Worm (Caenorhabditis elegans) whole organism, midembryonic: Measurements from ENCODE around the gene F44E5.1.

Source experiments
- flt-1 ChIP-seq: fragments of 200-800 bp; sonication (Bioruptor generic); IDR thresholded peaks from 2 replicates; pipeline ENCODE4 v1.3.6; 2022; ENCODE audit warnings: missing genetic modification characterization, missing compliant biosample characterization
- ref-1 ChIP-seq: fragments of 200-800 bp; sonication (Bioruptor generic); conservative IDR thresholded peaks from 2 replicates; pipeline ENCODE4 v1.3.6; 2022; ENCODE audit warnings: missing genetic modification reagents, missing genetic modification characterization, missing compliant biosample characterization

- TF ChIP-seq flt-1 (GFP tag; lab: Robert Waterston, UW), result no peak
- no peak for TF ChIP-seq ref-1 (GFP tag; lab: Robert Waterston, UW)
These were observed 8.1 kb upstream of the F44E5.1 start, which contains the start of gene F43G6.16 for ce11 chrII:11782493-11782892.
